Worm (Caenorhabditis elegans) whole organism, L4 larva: ENCODE measurements around the gene T01D1.7.
A peak's percentile ranks its signal among the peaks of the same experiment; 100 is the strongest.

ENCODE experiments used
- D1046.2 ChIP-seq: fragments of 200-800 bp; sonication (Bioruptor generic); IDR thresholded peaks from 2 replicates; pipeline ENCODE4 v1.3.6; 2022; ENCODE audit warnings: missing genetic modification characterization, missing compliant biosample characterization
- F37D6.2 ChIP-seq: sonication (generic microtip); optimal IDR thresholded peaks from 2 replicates; lab custom pipeline; 2016; ENCODE audit warnings: mild to moderate bottlenecking, missing genetic modification characterization, missing compliant biosample characterization
- F49E8.2 ChIP-seq: sonication (generic microtip); optimal IDR thresholded peaks from 2 replicates; lab custom pipeline; 2016; ENCODE audit warnings: missing compliant biosample characterization, mild to moderate bottlenecking, missing genetic modification characterization, borderline replicate concordance
- R02D3.7 ChIP-seq: fragments of 150-350 bp; sonication (generic microtip); optimal IDR thresholded peaks from 3 replicates; lab custom pipeline; 2014; ENCODE audit warnings: missing biosample characterization, missing genetic modification characterization
- T20F7.1 ChIP-seq: fragments of 200-800 bp; sonication (Bioruptor generic); optimal IDR thresholded peaks from 2 replicates; lab custom pipeline; 2018; ENCODE audit warnings: mild to moderate bottlenecking, missing genetic modification characterization, missing compliant biosample characterization
- T26A8.4 ChIP-seq: fragments of 200-800 bp; sonication (Bioruptor generic); IDR thresholded peaks from 2 replicates; pipeline ENCODE4 v1.3.6; 2022; ENCODE audit warnings: missing genetic modification characterization, missing compliant biosample characterization
- ZK337.2 ChIP-seq: fragments of 200-800 bp; sonication (Bioruptor generic); IDR thresholded peaks from 2 replicates; pipeline ENCODE4 v1.3.6; 2022; ENCODE audit warnings: missing genetic modification reagents, missing genetic modification characterization, missing compliant biosample characterization
- ZK546.5 ChIP-seq, 2 experiments: sonication (generic microtip); optimal IDR thresholded peaks; 2 replicates each; lab custom pipeline; 2017; ENCODE audit warnings: missing biosample characterization in 2 of 2, missing genetic modification characterization in 2 of 2
- aha-1 ChIP-seq: fragments of 150-350 bp; peaks from one replicate; lab custom pipeline; 2014; ENCODE audit warnings: missing biosample characterization, missing genetic modification characterization
- aly-2 ChIP-seq: sonication (generic microtip); optimal IDR thresholded peaks from 2 replicates; lab custom pipeline; 2018; ENCODE audit warnings: missing biosample characterization, missing genetic modification characterization
- ama-1 ChIP-seq: fragments of 150-350 bp; optimal IDR thresholded peaks from 2 replicates; lab custom pipeline; 2014; ENCODE audit warnings: inconsistent platforms, mixed read lengths
- arid-1 ChIP-seq: fragments of 200-800 bp; sonication (Bioruptor generic); conservative IDR thresholded peaks from 2 replicates; pipeline ENCODE4 v1.3.6; 2022; ENCODE audit warnings: missing genetic modification reagents, missing genetic modification characterization, missing compliant biosample characterization
- ceh-28 ChIP-seq: fragments of 150-350 bp; optimal IDR thresholded peaks from 2 replicates; lab custom pipeline; 2014; ENCODE audit warnings: missing biosample characterization, missing genetic modification reagents, missing genetic modification characterization
- ceh-62 ChIP-seq: sonication (generic microtip); optimal IDR thresholded peaks from 2 replicates; lab custom pipeline; 2017; ENCODE audit warnings: missing biosample characterization, missing genetic modification characterization
- ceh-82 ChIP-seq: sonication (generic microtip); optimal IDR thresholded peaks from 2 replicates; lab custom pipeline; 2017; ENCODE audit warnings: missing biosample characterization, missing genetic modification characterization
- ces-1 ChIP-seq: fragments of 150-350 bp; sonication (generic microtip); optimal IDR thresholded peaks from 4 replicates; lab custom pipeline; 2014; ENCODE audit warnings: missing biosample characterization, missing genetic modification reagents, missing genetic modification characterization
- cey-2 ChIP-seq: sonication (generic microtip); optimal IDR thresholded peaks from 3 replicates; lab custom pipeline; 2017; ENCODE audit warnings: missing genetic modification characterization, mild to moderate bottlenecking, missing compliant biosample characterization, antibody characterized with exemption, borderline replicate concordance; ENCODE audit not compliant: insufficient read depth
- daf-16 ChIP-seq, 3 experiments: sonication (generic microtip); optimal IDR thresholded peaks; 2 replicates each; lab custom pipeline; 2016 to 2017; ENCODE audit warnings: missing genetic modification characterization in 3 of 3, missing genetic modification reagents in 3 of 3, mild to moderate bottlenecking in 2 of 3, missing compliant biosample characterization in 2 of 3, missing biosample characterization in 1 of 3, moderate library complexity in 1 of 3
- dpl-1 ChIP-seq: fragments of 150-350 bp; optimal IDR thresholded peaks from 2 replicates; lab custom pipeline; 2014; ENCODE audit warnings: missing biosample characterization, missing genetic modification reagents, missing genetic modification characterization
- duxl-1 ChIP-seq: sonication (generic microtip); optimal IDR thresholded peaks from 2 replicates; lab custom pipeline; 2016; ENCODE audit warnings: mild to moderate bottlenecking, missing genetic modification characterization, moderate library complexity, missing compliant biosample characterization; ENCODE audit not compliant: poor library complexity
- dve-1 ChIP-seq: sonication (generic microtip); optimal IDR thresholded peaks from 2 replicates; lab custom pipeline; 2017; ENCODE audit warnings: antibody characterized with exemption, mild to moderate bottlenecking, missing genetic modification characterization, missing compliant biosample characterization; ENCODE audit not compliant: insufficient read depth
- egl-27 ChIP-seq: sonication (generic microtip); optimal IDR thresholded peaks from 3 replicates; lab custom pipeline; 2017; ENCODE audit warnings: missing biosample characterization, missing genetic modification reagents, missing genetic modification characterization
- fkh-10 ChIP-seq: fragments of 150-350 bp; optimal IDR thresholded peaks from 2 replicates; lab custom pipeline; 2014; ENCODE audit warnings: missing biosample characterization, missing genetic modification reagents, missing genetic modification characterization
- gei-8 ChIP-seq: fragments of 200-800 bp; sonication (Bioruptor generic); optimal IDR thresholded peaks from 2 replicates; lab custom pipeline; 2018; ENCODE audit warnings: mild to moderate bottlenecking, missing genetic modification characterization, missing compliant biosample characterization
- hif-1 ChIP-seq, 2 experiments: sonication (generic microtip); optimal IDR thresholded peaks; 2 replicates each; lab custom pipeline; 2016 to 2017; ENCODE audit warnings: missing compliant biosample characterization in 2 of 2, missing genetic modification characterization in 2 of 2, missing genetic modification reagents in 2 of 2, missing genotype in 2 of 2, mild to moderate bottlenecking in 1 of 2
- hlh-11 ChIP-seq: fragments of 200-800 bp; sonication (Bioruptor generic); optimal IDR thresholded peaks from 2 replicates; lab custom pipeline; 2018; ENCODE audit warnings: mild to moderate bottlenecking, missing genetic modification characterization, missing compliant biosample characterization
- hlh-30 ChIP-seq: sonication (generic microtip); optimal IDR thresholded peaks from 2 replicates; lab custom pipeline; 2017; ENCODE audit warnings: antibody characterized with exemption, mild to moderate bottlenecking, missing genetic modification characterization, missing compliant biosample characterization; ENCODE audit not compliant: insufficient read depth
- lin-1 ChIP-seq: fragments of 200-800 bp; sonication (Bioruptor generic); IDR thresholded peaks from 2 replicates; pipeline ENCODE4 v1.3.6; 2022; ENCODE audit warnings: missing genetic modification reagents, missing genetic modification characterization, missing compliant biosample characterization
- lin-29 ChIP-seq: fragments of 200-800 bp; sonication (Bioruptor generic); IDR thresholded peaks from 2 replicates; pipeline ENCODE4 v1.3.6; 2022; ENCODE audit warnings: missing genetic modification reagents, missing genetic modification characterization, missing compliant biosample characterization
- lin-38 ChIP-seq: fragments of 200-800 bp; sonication (Bioruptor generic); IDR thresholded peaks from 2 replicates; pipeline ENCODE4 v1.3.6; 2022; ENCODE audit warnings: missing genetic modification reagents, missing genetic modification characterization, missing compliant biosample characterization
- madf-5 ChIP-seq, 2 experiments: fragments of 200-800 bp; sonication (Bioruptor generic); IDR thresholded peaks; 2 replicates each; pipeline ENCODE4 v1.3.6; 2022; ENCODE audit warnings: missing compliant biosample characterization in 2 of 2, missing genetic modification characterization in 2 of 2
- mdt-29 ChIP-seq: fragments of 200-800 bp; sonication (Bioruptor generic); IDR thresholded peaks from 2 replicates; pipeline ENCODE4 v1.3.6; 2022; ENCODE audit warnings: missing genetic modification reagents, missing genetic modification characterization, missing compliant biosample characterization
- mxl-2 ChIP-seq: fragments of 200-800 bp; sonication (Bioruptor generic); conservative IDR thresholded peaks from 2 replicates; pipeline ENCODE4 v1.3.6; 2022; ENCODE audit warnings: missing genetic modification reagents, missing genetic modification characterization, missing compliant biosample characterization
- nhr-237 ChIP-seq: sonication (generic microtip); optimal IDR thresholded peaks from 2 replicates; lab custom pipeline; 2017; ENCODE audit warnings: missing biosample characterization, missing genetic modification characterization
- nhr-28 ChIP-seq: fragments of 150-350 bp; optimal IDR thresholded peaks from 2 replicates; lab custom pipeline; 2014; ENCODE audit warnings: missing biosample characterization, missing genetic modification characterization
- nhr-41 ChIP-seq: fragments of 200-800 bp; sonication (Bioruptor generic); IDR thresholded peaks from 2 replicates; pipeline ENCODE4 v1.3.6; 2022; ENCODE audit warnings: missing genetic modification reagents, missing genetic modification characterization, missing compliant biosample characterization
- nhr-48 ChIP-seq: sonication (generic microtip); optimal IDR thresholded peaks from 2 replicates; lab custom pipeline; 2016; ENCODE audit warnings: mild to moderate bottlenecking, missing genetic modification characterization, missing compliant biosample characterization
- nhr-6 ChIP-seq: fragments of 150-350 bp; optimal IDR thresholded peaks from 2 replicates; lab custom pipeline; 2014; ENCODE audit warnings: missing biosample characterization, missing genetic modification characterization
- nhr-76 ChIP-seq: fragments of 150-350 bp; optimal IDR thresholded peaks from 2 replicates; lab custom pipeline; 2014; ENCODE audit warnings: missing biosample characterization, missing genetic modification characterization
- sdz-12 ChIP-seq: fragments of 200-800 bp; sonication (Bioruptor generic); optimal IDR thresholded peaks from 2 replicates; lab custom pipeline; 2018; ENCODE audit warnings: mild to moderate bottlenecking, missing genetic modification characterization, missing compliant biosample characterization
- set-16 ChIP-seq: fragments of 200-800 bp; sonication (Bioruptor generic); IDR thresholded peaks from 2 replicates; pipeline ENCODE4 v1.3.6; 2022; ENCODE audit warnings: missing genetic modification reagents, missing genetic modification characterization, missing compliant biosample characterization
- snpc-4 ChIP-seq: fragments of 150-350 bp; optimal IDR thresholded peaks from 2 replicates; lab custom pipeline; 2014; ENCODE audit warnings: missing biosample characterization, missing genetic modification characterization
- spr-1 ChIP-seq: sonication (generic microtip); optimal IDR thresholded peaks from 2 replicates; lab custom pipeline; 2016; ENCODE audit warnings: mild to moderate bottlenecking, missing genetic modification characterization, missing compliant biosample characterization
- tag-97 ChIP-seq: fragments of 200-800 bp; sonication (Bioruptor generic); IDR thresholded peaks from 2 replicates; pipeline ENCODE4 v1.3.6; 2022; ENCODE audit warnings: missing genetic modification characterization, missing compliant biosample characterization
- tra-1 ChIP-seq: fragments of 200-800 bp; sonication (Bioruptor generic); IDR thresholded peaks from 2 replicates; pipeline ENCODE4 v1.3.6; 2022; ENCODE audit warnings: missing genetic modification reagents, missing genetic modification characterization, missing compliant biosample characterization
- unc-39 ChIP-seq: sonication (generic microtip); optimal IDR thresholded peaks from 2 replicates; lab custom pipeline; 2017; ENCODE audit warnings: missing biosample characterization, missing genetic modification characterization
- vab-7 ChIP-seq: fragments of 200-800 bp; sonication (Bioruptor generic); IDR thresholded peaks from 2 replicates; pipeline ENCODE4 v1.3.6; 2022; ENCODE audit warnings: missing genetic modification reagents, missing genetic modification characterization, missing compliant biosample characterization
- zag-1 ChIP-seq: fragments of 150-350 bp; optimal IDR thresholded peaks from 2 replicates; lab custom pipeline; 2014; ENCODE audit warnings: missing biosample characterization, missing genetic modification characterization
- zfp-2 ChIP-seq: sonication (generic microtip); optimal IDR thresholded peaks from 2 replicates; lab custom pipeline; 2016; ENCODE audit warnings: mild to moderate bottlenecking, missing genetic modification characterization, missing compliant biosample characterization
- zfp-3 ChIP-seq: fragments of 200-800 bp; sonication (Bioruptor generic); conservative IDR thresholded peaks from 2 replicates; pipeline ENCODE4 v1.3.6; 2022; ENCODE audit warnings: missing genetic modification reagents, missing genetic modification characterization, missing compliant biosample characterization
- zip-2 ChIP-seq: fragments of 150-350 bp; optimal IDR thresholded peaks from 2 replicates; lab custom pipeline; 2014; ENCODE audit warnings: missing biosample characterization, missing genetic modification characterization
- ztf-11 ChIP-seq: fragments of 150-350 bp; optimal IDR thresholded peaks from 2 replicates; lab custom pipeline; 2014; ENCODE audit warnings: missing biosample characterization, missing genetic modification characterization

The T01D1.7 gene

ce11 chrII:221212-221611 is 47.6 kb upstream of the T01D1.7 start (continued):
- TF ChIP-seq nhr-48 (peak; percentile 55), duxl-1 (peak; percentile 35), madf-5 (GFP tag; IDR thresholded peaks at IDR 0.05; lab: Robert Waterston, UW) (no peak), F37D6.2 (tag; lab: Kevin White, UChicago) (peak; percentile 21), zag-1 (tag; lab: Kevin White, UChicago) (no peak), tag-97 (GFP tag; lab: Robert Waterston, UW) (no peak), aha-1 (tag; lab: Kevin White, UChicago) (peak; percentile 99), T20F7.1 (GFP tag; lab: Kevin White, UChicago) (peak; percentile 66), tra-1 (GFP tag; lab: Robert Waterston, UW) (peak; percentile 73), ceh-82 (tag; lab: Kevin White, UChicago) (no peak), dpl-1 (GFP tag; lab: Kevin White, UChicago) (peak; percentile 73), vab-7 (GFP tag; lab: Robert Waterston, UW) (no peak), mdt-29 (GFP tag; lab: Robert Waterston, UW) (peak; percentile 57; the same call in 1 of the 2 replicates), cey-2 (tag; lab: Kevin White, UChicago) (no peak), ZK546.5 (tag; optimal IDR thresholded peaks at IDR 0.05; lab: Kevin White, UChicago) (no peak), zfp-2 (tag; lab: Kevin White, UChicago) (no peak), zip-2 (no peak), ztf-11 (no peak), hif-1 (tag; optimal IDR thresholded peaks at IDR 0.05; lab: Kevin White, UChicago) (peak in 1 of 2 experiments; percentile 59), snpc-4 (tag; lab: Kevin White, UChicago) (no peak), set-16 (peak; percentile 86), ceh-28 (tag; lab: Kevin White, UChicago) (peak; percentile 52), nhr-76 (tag; lab: Kevin White, UChicago) (no peak), ceh-62 (tag; lab: Kevin White, UChicago) (no peak), hlh-11 (tag; lab: Kevin White, UChicago) (peak; percentile 91), sdz-12 (GFP tag; lab: Kevin White, UChicago) (no peak), gei-8 (GFP tag; lab: Kevin White, UChicago) (no peak), zfp-3 (GFP tag; lab: Robert Waterston, UW) (no peak), arid-1 (GFP tag; lab: Robert Waterston, UW) (no peak), egl-27 (no peak), nhr-6 (tag; lab: Kevin White, UChicago) (peak; percentile 68), spr-1 (tag; lab: Kevin White, UChicago) (peak; percentile 29), R02D3.7 (tag; lab: Kevin White, UChicago) (no peak), lin-29 (GFP tag; lab: Robert Waterston, UW) (no peak), unc-39 (tag; lab: Kevin White, UChicago) (no peak), nhr-41 (GFP tag; lab: Robert Waterston, UW) (no peak), daf-16 (GFP tag; optimal IDR thresholded peaks at IDR 0.05; lab: Kevin White, UChicago) (peak in 1 of 2 experiments; percentile 51), daf-16 (tag; optimal IDR thresholded peaks at IDR 0.05; lab: Kevin White, UChicago) (peak; percentile 24), nhr-28 (tag; lab: Kevin White, UChicago) (peak; percentile 86), nhr-237 (tag; lab: Kevin White, UChicago) (no peak), ama-1 (lab: Kevin White, UChicago) (no peak), ces-1 (no peak), F49E8.2 (tag; lab: Kevin White, UChicago) (no peak), dve-1 (tag; lab: Kevin White, UChicago) (peak; percentile 84), lin-1 (GFP tag; lab: Robert Waterston, UW) (0 out of 2 replicates have a peak, but pooled peaks have one; percentile 41), aly-2 (tag; lab: Kevin White, UChicago) (no peak), fkh-10 (GFP tag; lab: Kevin White, UChicago) (no peak), lin-38 (GFP tag; lab: Robert Waterston, UW) (peak; percentile 74), hlh-30 (peak; percentile 99), T26A8.4 (GFP tag; lab: Robert Waterston, UW) (peak; percentile 32), D1046.2 (GFP tag; lab: Robert Waterston, UW) (no peak), ZK337.2 (no peak), mxl-2 (GFP tag; lab: Robert Waterston, UW) (no peak)
